Fruit fly (Drosophila melanogaster): ENCODE data around the gene CG8925.

DNA sequence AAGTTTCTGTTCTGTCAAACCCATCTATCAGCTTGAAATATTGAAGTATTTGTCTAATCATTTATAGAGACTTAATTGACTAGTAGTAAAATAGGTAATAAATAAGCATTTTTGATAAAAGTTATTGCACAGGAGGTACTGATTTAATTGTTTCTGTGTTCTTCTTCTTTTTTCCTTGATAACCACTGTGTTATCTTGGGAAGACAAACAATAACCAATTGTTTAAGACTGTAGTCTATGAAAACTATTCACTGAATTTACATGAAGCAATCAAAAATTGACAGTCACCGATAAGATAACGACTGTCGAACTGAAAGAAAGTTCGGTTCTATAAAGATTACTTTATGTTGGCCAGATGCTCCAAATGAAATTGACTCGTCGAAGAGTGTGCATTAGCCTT is 1.7 kb downstream of the CG8925 start:
- TF ChIP-seq psq (optimal IDR thresholded peaks at IDR 0.05) (no peak), ttk (optimal IDR thresholded peaks at IDR 0.05) (no peak), insv (optimal IDR thresholded peaks at IDR 0.05) (no peak), Myc (optimal IDR thresholded peaks at IDR 0.05) (no peak), h (optimal IDR thresholded peaks at IDR 0.05) (no peak), Sin3A (optimal IDR thresholded peaks at IDR 0.05) (no peak)

All from Kc167 (cell line).